Worm (Caenorhabditis elegans) whole organism, dauer: ENCODE measurements around the gene fipr-16.

ENCODE experiments used
- unc-62 ChIP-seq: sonication (generic microtip); optimal IDR thresholded peaks from 2 replicates; lab custom pipeline; 2017; ENCODE audit warnings: missing biosample characterization, missing genetic modification reagents, missing genetic modification characterization

The fipr-16 gene

ce11 chrIII:8570289-8570688, 20.5 kb downstream of the fipr-16 start:
- TF ChIP-seq unc-62, result no peak

DNA sequence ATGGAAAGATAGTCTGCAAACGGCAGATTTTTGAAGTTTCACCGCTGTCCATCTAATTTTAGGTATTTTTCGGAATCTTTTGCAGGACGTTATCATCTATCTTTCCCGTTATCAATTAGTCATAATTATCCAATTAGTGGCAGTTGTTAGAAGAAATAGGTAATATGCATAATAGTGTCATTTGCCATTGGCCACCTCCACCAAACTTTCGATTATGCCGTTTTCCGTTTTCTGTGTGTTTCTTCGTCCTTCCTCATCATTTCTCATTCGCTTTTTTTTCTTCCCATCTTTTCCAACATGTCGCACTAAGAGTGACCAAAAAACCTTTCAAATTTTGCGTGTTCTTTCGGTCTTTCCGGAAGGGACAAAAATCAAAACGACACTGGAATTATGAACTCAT, 26.4 kb downstream of the fipr-16 start:
- no peak for TF ChIP-seq unc-62

DNA sequence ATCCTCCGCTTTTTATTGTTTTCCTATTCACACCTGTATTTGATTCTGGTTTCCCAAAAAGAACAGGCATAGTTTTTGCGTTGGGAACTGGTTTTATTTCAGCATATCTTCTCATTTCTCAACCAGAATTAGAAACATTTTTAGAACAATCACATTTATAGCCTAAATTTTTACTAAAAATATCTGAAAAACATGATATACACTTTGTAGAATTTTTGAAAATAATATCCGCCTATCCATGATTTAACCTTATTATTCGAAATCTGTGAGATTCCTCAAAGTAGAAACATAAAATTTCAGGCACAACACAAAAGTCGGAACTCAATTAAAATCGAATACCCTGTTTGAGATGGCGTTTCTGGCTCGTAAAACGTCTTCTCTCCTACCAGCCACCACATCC, 29.9 kb downstream of the fipr-16 start, which contains the start of gene acdh-6:
acdh-6 (plus strand) TSS at position 301 of the 400 bp plus-strand sequence.
- TF ChIP-seq unc-62, result no peak

DNA sequence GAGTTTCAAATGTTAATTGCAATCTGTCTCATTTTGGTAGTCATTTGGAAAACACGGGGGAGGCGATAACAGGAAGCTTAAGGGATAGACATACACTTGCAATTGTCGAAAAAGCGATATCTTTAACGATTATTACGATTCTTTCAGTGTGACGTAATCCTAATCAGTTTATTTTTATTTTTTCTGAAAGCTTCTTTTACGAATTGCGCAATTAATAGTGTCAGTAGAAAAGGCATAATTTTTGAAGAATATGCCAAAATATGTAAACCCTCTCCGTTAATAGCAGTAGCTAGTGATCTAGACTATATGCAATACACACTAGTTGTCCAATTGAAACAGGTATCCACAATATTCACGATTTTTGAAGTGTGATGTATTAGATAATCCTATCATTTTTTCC, 30.4 kb downstream of the fipr-16 start:
- no peak for TF ChIP-seq unc-62

DNA sequence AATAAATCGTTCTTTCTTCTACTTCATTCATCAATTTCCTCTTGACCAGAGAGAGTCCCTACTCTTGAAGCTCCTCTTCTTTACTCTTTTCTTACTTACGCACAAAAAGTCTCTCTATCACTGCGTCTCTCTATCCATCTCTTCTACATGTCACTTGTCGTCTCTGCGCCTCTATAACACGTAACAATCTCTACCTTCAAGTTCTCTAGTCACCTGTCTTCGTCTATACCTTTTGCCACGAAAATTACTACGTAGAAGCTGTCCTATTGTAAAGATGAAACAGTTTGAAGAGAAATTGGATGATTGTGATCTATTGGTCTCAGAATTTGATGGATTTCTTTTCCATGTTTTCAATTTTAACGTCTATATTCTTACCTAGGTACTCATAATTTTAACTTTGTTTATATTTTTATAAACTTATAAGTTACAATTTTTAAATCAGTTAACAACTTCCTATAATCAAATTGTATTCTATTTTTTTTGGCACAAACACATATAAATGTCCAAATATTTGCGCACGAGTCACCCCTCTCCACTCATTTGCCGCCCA, 33.9 kb downstream of the fipr-16 start, which contains the start of gene C02D5.2:
C02D5.2 (plus strand) TSS at position 500 of the 550 bp plus-strand sequence.
- no peak for TF ChIP-seq unc-62

DNA sequence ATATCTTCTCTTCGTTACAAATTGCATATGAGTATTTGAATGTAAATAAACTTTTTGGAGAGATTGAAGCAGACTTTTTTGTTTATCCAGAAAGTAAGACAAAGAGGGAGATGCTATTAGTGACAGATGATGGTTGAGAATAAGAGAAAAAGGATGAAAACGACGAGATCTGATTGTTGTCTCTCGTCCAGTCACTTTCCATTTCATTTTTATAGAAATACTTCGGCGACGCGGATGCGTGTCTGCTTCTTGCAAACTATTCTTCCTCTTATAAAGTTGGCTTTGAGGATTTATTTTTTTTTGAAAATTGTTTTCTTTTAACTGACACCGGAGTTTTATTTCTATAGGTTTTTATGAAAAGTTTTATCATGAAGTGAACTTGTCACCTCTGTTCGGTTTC, 35.1 kb downstream of the fipr-16 start:
- no peak for TF ChIP-seq unc-62

- no peak for TF ChIP-seq unc-62
Measured at ce11 chrIII:8554472-8554871, 36.3 kb downstream of the fipr-16 start, which contains the start of gene gsto-2. TSS of gene gsto-2 (plus strand) at chrIII:8554772.

- no peak for TF ChIP-seq unc-62
Measured at ce11 chrIII:8552125-8552524, 38.7 kb downstream of the fipr-16 start, which contains the start of gene C02D5.4. TSS of gene C02D5.4 (plus strand) at chrIII:8552165.

- TF ChIP-seq unc-62, result no peak
Measured at ce11 chrIII:8551705-8552104, 39.1 kb downstream of the fipr-16 start.

DNA sequence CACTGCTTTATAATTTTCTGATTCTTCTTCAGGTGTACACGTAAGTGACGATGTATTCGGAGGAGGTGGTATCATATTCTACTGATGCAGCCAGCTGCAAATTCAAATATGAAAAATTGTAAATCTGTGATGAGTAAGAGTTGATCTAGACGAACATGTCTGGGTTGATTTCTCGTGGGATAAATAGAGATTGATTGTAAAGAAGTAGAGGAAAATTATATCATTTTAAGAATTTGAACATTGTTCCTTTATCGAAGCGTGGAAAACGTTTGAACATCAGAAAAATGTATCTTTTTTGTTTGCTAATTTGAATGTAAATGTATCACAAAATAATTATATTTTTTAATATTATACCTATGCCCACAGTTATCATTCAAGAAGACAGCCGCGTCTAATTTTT, 45.3 kb downstream of the fipr-16 start, which contains the start of gene ZC21.6:
ZC21.6 (minus strand) TSS at position 101 of the 400 bp plus-strand sequence.
- TF ChIP-seq unc-62, result no peak
